Fruit fly (Drosophila melanogaster): ENCODE measurements around the gene CG9743.

The CG9743 gene

DNA sequence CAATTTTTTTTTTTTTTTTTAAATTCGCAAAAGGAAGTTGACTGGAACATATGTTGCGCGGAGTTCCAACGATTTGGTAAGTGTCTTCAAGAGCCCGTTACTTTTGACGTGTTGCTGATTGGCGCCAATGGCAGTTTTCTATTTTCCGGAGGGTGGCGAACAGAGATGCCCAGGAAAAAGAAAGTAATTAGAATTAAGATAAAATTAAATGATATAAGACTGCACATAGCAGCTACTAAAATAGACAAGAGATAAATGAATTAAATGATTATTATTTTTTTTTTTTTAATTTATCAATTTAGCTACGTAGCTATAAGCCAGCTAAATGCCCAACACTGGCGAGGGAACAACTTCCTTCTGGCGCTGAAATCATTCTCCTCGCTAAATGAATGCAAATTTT, 19.4 kb upstream of the CG9743 start (continued):
- TF ChIP-seq lola (GFP tag; optimal IDR thresholded peaks at IDR 0.05), result peak in 1 of 3 experiments; percentile 34
- TF ChIP-seq TFAM (GFP tag; optimal IDR thresholded peaks at IDR 0.05), result no peak
- TF ChIP-seq CG8089 (GFP tag; optimal IDR thresholded peaks at IDR 0.05), result no peak
- TF ChIP-seq ara (GFP tag; IDR thresholded peaks at IDR 0.05), result peak; percentile 60; the same call in 1 of the 2 replicates
- 0 out of 2 replicates have a peak, but pooled peaks have one; percentile 13 for TF ChIP-seq HLH3B (GFP tag; IDR thresholded peaks at IDR 0.05)
- TF ChIP-seq zfh1 (GFP tag; IDR thresholded peaks at IDR 0.05), result peak; percentile 59; the same call in 1 of the 3 replicates
- TF ChIP-seq CG11456 (GFP tag; IDR thresholded peaks at IDR 0.05), result 0 out of 3 replicates have a peak, but pooled peaks have one; percentile 46
- TF ChIP-seq Antp (GFP tag; optimal IDR thresholded peaks at IDR 0.05), result no peak
- TF ChIP-seq CG31441 (GFP tag; IDR thresholded peaks at IDR 0.05), result peak; percentile 44
- peak; percentile 14 for TF ChIP-seq CG13775 (GFP tag; optimal IDR thresholded peaks at IDR 0.05)
- TF ChIP-seq otp (GFP tag; IDR thresholded peaks at IDR 0.05), result 0 out of 3 replicates have a peak, but pooled peaks have one; percentile 12
- TF ChIP-seq CG12391 (tag; optimal IDR thresholded peaks at IDR 0.05), result peak; percentile 61
- peak; percentile 33 for TF ChIP-seq Xbp1 (GFP tag; optimal IDR thresholded peaks at IDR 0.05)
- no peak for TF ChIP-seq MESR4 (GFP tag; optimal IDR thresholded peaks at IDR 0.05)
- no peak for TF ChIP-seq pan (optimal IDR thresholded peaks at IDR 0.05)
- peak in 1 of 2 experiments; percentile 50 for TF ChIP-seq pan (GFP tag; optimal IDR thresholded peaks at IDR 0.05 in 1 of 2, IDR thresholded peaks at IDR 0.05 in 1 of 2)
- no peak for TF ChIP-seq Ptx1 (GFP tag; IDR thresholded peaks at IDR 0.05)
- peak; percentile 19; the same call in 1 of the 2 replicates for TF ChIP-seq CG14014 (GFP tag; IDR thresholded peaks at IDR 0.05)
- peak; percentile 65 for TF ChIP-seq sens-2 (GFP tag; IDR thresholded peaks at IDR 0.05)
- peak; percentile 19 for TF ChIP-seq CG8388 (GFP tag; optimal IDR thresholded peaks at IDR 0.05)
- TF ChIP-seq trem (tag; optimal IDR thresholded peaks at IDR 0.05), result peak; percentile 16
- TF ChIP-seq CG17328 (GFP tag; IDR thresholded peaks at IDR 0.05), result peak; percentile 52; the same call in 1 of the 2 replicates
- no peak for TF ChIP-seq CG10462 (GFP tag; optimal IDR thresholded peaks at IDR 0.05)
- TF ChIP-seq zen (tag; optimal IDR thresholded peaks at IDR 0.05), result peak; percentile 47
- peak; percentile 57 for TF ChIP-seq CG10979 (tag; optimal IDR thresholded peaks at IDR 0.05)
- TF ChIP-seq CG14441 (GFP tag; IDR thresholded peaks at IDR 0.05), result no peak
- no peak for TF ChIP-seq CG33557 (GFP tag; optimal IDR thresholded peaks at IDR 0.05)
- TF ChIP-seq CG10274 (GFP tag; optimal IDR thresholded peaks at IDR 0.05), result no peak
- TF ChIP-seq Sox100B (GFP tag; optimal IDR thresholded peaks at IDR 0.05), result peak; percentile 8
- TF ChIP-seq CG6689 (GFP tag; IDR thresholded peaks at IDR 0.05), result peak; percentile 52; the same call in 1 of the 2 replicates
- peak; percentile 27 for TF ChIP-seq CG2678 (tag; optimal IDR thresholded peaks at IDR 0.05)
- peak; percentile 35 for TF ChIP-seq Sox102F (GFP tag; optimal IDR thresholded peaks at IDR 0.05)
- peak; percentile 16 for TF ChIP-seq az2 (GFP tag; optimal IDR thresholded peaks at IDR 0.05)
- peak; percentile 41 for TF ChIP-seq unpg (GFP tag; optimal IDR thresholded peaks at IDR 0.05)
- TF ChIP-seq CG10959 (GFP tag; IDR thresholded peaks at IDR 0.05), result peak; percentile 23; the same call in 1 of the 2 replicates
- no peak for TF ChIP-seq ind (GFP tag; optimal IDR thresholded peaks at IDR 0.05)
- no peak for TF ChIP-seq jumu (GFP tag; optimal IDR thresholded peaks at IDR 0.05)
- TF ChIP-seq CG11504 (tag; optimal IDR thresholded peaks at IDR 0.05), result peak; percentile 34
- TF ChIP-seq CG16779 (GFP tag; IDR thresholded peaks at IDR 0.05), result no peak
- no peak for TF ChIP-seq B-H1 (GFP tag; IDR thresholded peaks at IDR 0.05)
- TF ChIP-seq Asciz (GFP tag; optimal IDR thresholded peaks at IDR 0.05), result no peak
- peak; percentile 12 for TF ChIP-seq nmo (GFP tag; optimal IDR thresholded peaks at IDR 0.05)
- no peak for TF ChIP-seq CG3163 (GFP tag; optimal IDR thresholded peaks at IDR 0.05)
- no peak for TF ChIP-seq Fer2 (tag; optimal IDR thresholded peaks at IDR 0.05)
- TF ChIP-seq CG10565 (GFP tag; optimal IDR thresholded peaks at IDR 0.05), result no peak

All from whole organism, embryonic.